Worm (Caenorhabditis elegans) whole organism, L2 larva: Measurements from ENCODE around the gene tsp-13.

Experiments
- F13H6.1 ChIP-seq: sonication (generic microtip); optimal IDR thresholded peaks from 2 replicates; lab custom pipeline; 2016; ENCODE audit warnings: missing genetic modification characterization, missing compliant biosample characterization
- aly-2 ChIP-seq: fragments of 150-350 bp; optimal IDR thresholded peaks from 2 replicates; lab custom pipeline; 2014; ENCODE audit warnings: missing biosample characterization, missing genetic modification characterization
- blmp-1 ChIP-seq: sonication (generic microtip); optimal IDR thresholded peaks from 2 replicates; lab custom pipeline; 2017; ENCODE audit warnings: missing genetic modification characterization, mild to moderate bottlenecking, missing compliant biosample characterization, antibody characterized with exemption, moderate library complexity; ENCODE audit not compliant: insufficient read depth
- elt-3 ChIP-seq: sonication (generic microtip); optimal IDR thresholded peaks from 2 replicates; lab custom pipeline; 2017; ENCODE audit warnings: missing biosample characterization, missing genetic modification characterization
- fos-1 ChIP-seq: fragments of 150-350 bp; optimal IDR thresholded peaks from 2 replicates; lab custom pipeline; 2014; ENCODE audit warnings: missing biosample characterization, missing genetic modification characterization
- lin-39 ChIP-seq: fragments of 150-350 bp; optimal IDR thresholded peaks from 2 replicates; lab custom pipeline; 2014; ENCODE audit warnings: missing biosample characterization, missing genetic modification reagents, missing genetic modification characterization
- mab-5 ChIP-seq: fragments of 150-350 bp; optimal IDR thresholded peaks from 2 replicates; lab custom pipeline; 2014; ENCODE audit warnings: missing biosample characterization, missing genetic modification characterization
- mdl-1 ChIP-seq, 2 experiments: fragments of 150-350 bp in 1 of 2; sonication (generic microtip) in 1 of 2; optimal IDR thresholded peaks; 2 replicates each; lab custom pipeline; 2017; ENCODE audit warnings: missing biosample characterization in 2 of 2, missing genetic modification characterization in 2 of 2
- nhr-23 ChIP-seq: fragments of 150-350 bp; optimal IDR thresholded peaks from 2 replicates; lab custom pipeline; 2014; ENCODE audit warnings: missing biosample characterization, missing genetic modification reagents, missing genetic modification characterization
- peb-1 ChIP-seq: fragments of 150-350 bp; optimal IDR thresholded peaks from 2 replicates; lab custom pipeline; 2014; ENCODE audit warnings: missing biosample characterization, missing genetic modification characterization
- snpc-4 ChIP-seq: fragments of 150-350 bp; optimal IDR thresholded peaks from 2 replicates; lab custom pipeline; 2014; ENCODE audit warnings: missing biosample characterization, missing genetic modification characterization
- unc-62 ChIP-seq: fragments of 150-350 bp; optimal IDR thresholded peaks from 2 replicates; lab custom pipeline; 2014; ENCODE audit warnings: missing biosample characterization, missing genetic modification reagents, missing genetic modification characterization
- ztf-11 ChIP-seq: sonication (generic microtip); optimal IDR thresholded peaks from 2 replicates; lab custom pipeline; 2017; ENCODE audit warnings: missing biosample characterization, missing genetic modification characterization

DNA sequence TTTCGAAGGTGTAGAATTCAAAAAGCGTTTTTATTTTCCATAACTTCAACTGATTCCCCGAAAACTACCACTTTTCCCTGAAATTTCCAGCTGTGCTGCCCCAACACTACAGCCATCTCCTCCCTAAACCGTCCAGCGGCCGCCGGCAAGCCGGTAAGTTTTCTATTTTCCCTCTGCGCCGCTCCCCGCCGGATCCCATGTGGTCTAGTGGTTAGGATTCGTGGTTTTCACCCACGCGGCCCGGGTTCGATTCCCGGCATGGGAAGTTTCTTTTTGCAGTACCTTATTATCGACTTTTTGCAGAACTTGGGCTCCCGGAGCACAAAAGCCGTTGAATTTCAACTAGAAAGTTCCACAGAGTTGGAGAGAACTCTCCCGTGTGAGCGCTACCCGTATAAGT, 11.3 kb upstream of the tsp-13 start:
- TF ChIP-seq nhr-23 (tag; lab: Kevin White, UChicago) (no peak), lin-39 (no peak), fos-1 (tag; lab: Kevin White, UChicago) (no peak), blmp-1 (tag; lab: Kevin White, UChicago) (no peak), snpc-4 (tag; lab: Kevin White, UChicago) (no peak), unc-62 (GFP tag; lab: Kevin White, UChicago) (no peak), F13H6.1 (tag; lab: Kevin White, UChicago) (no peak), mdl-1 (tag; optimal IDR thresholded peaks at IDR 0.05; lab: Kevin White, UChicago) (no peak), mab-5 (tag; lab: Kevin White, UChicago) (no peak), ztf-11 (tag; lab: Kevin White, UChicago) (no peak), aly-2 (tag; lab: Kevin White, UChicago) (no peak), peb-1 (no peak), elt-3 (no peak)
